Worm (Caenorhabditis elegans) whole organism, midembryonic: Measurements from ENCODE around the gene oac-3.

Experiments used
- T22C8.4 ChIP-seq: fragments of 200-800 bp; sonication (Bioruptor generic); IDR thresholded peaks from 2 replicates; pipeline ENCODE4 v1.3.6; 2022; ENCODE audit warnings: missing genetic modification characterization, missing compliant biosample characterization
- cog-1 ChIP-seq: sonication (generic microtip); optimal IDR thresholded peaks from 2 replicates; lab custom pipeline; 2016; ENCODE audit warnings: missing genetic modification characterization, missing compliant biosample characterization
- flt-1 ChIP-seq: fragments of 200-800 bp; sonication (Bioruptor generic); IDR thresholded peaks from 2 replicates; pipeline ENCODE4 v1.3.6; 2022; ENCODE audit warnings: missing genetic modification characterization, missing compliant biosample characterization
- klf-2 ChIP-seq: fragments of 200-800 bp; sonication (Bioruptor generic); conservative IDR thresholded peaks from 2 replicates; pipeline ENCODE4 v1.3.6; 2022; ENCODE audit warnings: missing genetic modification reagents, missing genetic modification characterization, missing compliant biosample characterization
- med-1 ChIP-seq: sonication (generic microtip); optimal IDR thresholded peaks from 2 replicates; lab custom pipeline; 2017; ENCODE audit warnings: missing genetic modification characterization, mild to moderate bottlenecking, missing compliant biosample characterization, antibody characterized with exemption, missing genetic modification reagents; ENCODE audit not compliant: insufficient read depth
- ref-1 ChIP-seq: fragments of 200-800 bp; sonication (Bioruptor generic); conservative IDR thresholded peaks from 2 replicates; pipeline ENCODE4 v1.3.6; 2022; ENCODE audit warnings: missing genetic modification reagents, missing genetic modification characterization, missing compliant biosample characterization
- tab-1 ChIP-seq: fragments of 200-800 bp; sonication (Bioruptor generic); IDR thresholded peaks from 2 replicates; pipeline ENCODE4 v1.3.6; 2022; ENCODE audit warnings: missing genetic modification characterization, missing compliant biosample characterization
- ztf-23 ChIP-seq: fragments of 200-800 bp; sonication (Bioruptor generic); IDR thresholded peaks from 2 replicates; pipeline ENCODE4 v1.3.6; 2022; ENCODE audit warnings: missing genetic modification reagents, missing genetic modification characterization, missing compliant biosample characterization
- ztf-29 ChIP-seq: fragments of 200-800 bp; sonication (Bioruptor generic); IDR thresholded peaks from 2 replicates; pipeline ENCODE4 v1.3.6; 2022; ENCODE audit warnings: missing genetic modification reagents, missing genetic modification characterization, missing compliant biosample characterization

The oac-3 gene

ce11 chrV:13908120-13908915 is 9.0 kb downstream of the oac-3 start:
- TF ChIP-seq ztf-23 (no peak), klf-2 (no peak), T22C8.4 (GFP tag; lab: Robert Waterston, UW) (no peak), med-1 (GFP tag; lab: Kevin White, UChicago) (no peak), tab-1 (GFP tag; lab: Robert Waterston, UW) (no peak), cog-1 (tag; lab: Kevin White, UChicago) (no peak), ztf-29 (GFP tag; lab: Robert Waterston, UW) (no peak), ref-1 (GFP tag; lab: Robert Waterston, UW) (no peak), flt-1 (GFP tag; lab: Robert Waterston, UW) (no peak)

ce11 chrV:13908916-13909176 is 9.5 kb downstream of the oac-3 start, which contains the start of gene C06B3.6:
TSS of gene C06B3.6 (minus strand) at chrV:13908967.
- TF ChIP-seq klf-2 (no peak), ref-1 (GFP tag; lab: Robert Waterston, UW) (no peak), flt-1 (GFP tag; lab: Robert Waterston, UW) (no peak), cog-1 (tag; lab: Kevin White, UChicago) (no peak), ztf-23 (no peak), T22C8.4 (GFP tag; lab: Robert Waterston, UW) (no peak), med-1 (GFP tag; lab: Kevin White, UChicago) (no peak), tab-1 (GFP tag; lab: Robert Waterston, UW) (no peak)

- TF ChIP-seq tab-1 (GFP tag; lab: Robert Waterston, UW) (no peak), cog-1 (tag; lab: Kevin White, UChicago) (no peak), flt-1 (GFP tag; lab: Robert Waterston, UW) (no peak), med-1 (GFP tag; lab: Kevin White, UChicago) (no peak), ztf-23 (no peak), ztf-29 (GFP tag; lab: Robert Waterston, UW) (no peak), klf-2 (no peak), T22C8.4 (GFP tag; lab: Robert Waterston, UW) (no peak), ref-1 (GFP tag; lab: Robert Waterston, UW) (no peak)
These were observed 10.1 kb downstream of the oac-3 start, which contains the start of gene C06B3.7 for ce11 chrV:13909400-13909799. TSS of gene C06B3.7 (plus strand) at chrV:13909686.

ce11 chrV:13915390-13915789 is 16.1 kb downstream of the oac-3 start, which contains the start of gene gcy-32:
TSS of gene gcy-32 (minus strand) at chrV:13915490.
- TF ChIP-seq klf-2 (no peak), med-1 (GFP tag; lab: Kevin White, UChicago) (no peak), tab-1 (GFP tag; lab: Robert Waterston, UW) (no peak), ref-1 (GFP tag; lab: Robert Waterston, UW) (no peak), flt-1 (GFP tag; lab: Robert Waterston, UW) (no peak), ztf-29 (GFP tag; lab: Robert Waterston, UW) (no peak), ztf-23 (no peak), cog-1 (tag; lab: Kevin White, UChicago) (no peak), T22C8.4 (GFP tag; lab: Robert Waterston, UW) (no peak)

ce11 chrV:13916196-13916595 is 16.9 kb downstream of the oac-3 start, which contains the start of gene str-252:
TSS of gene str-252 (plus strand) at chrV:13916496.
- TF ChIP-seq T22C8.4 (GFP tag; lab: Robert Waterston, UW) (no peak), ztf-29 (GFP tag; lab: Robert Waterston, UW) (no peak), med-1 (GFP tag; lab: Kevin White, UChicago) (no peak), cog-1 (tag; lab: Kevin White, UChicago) (no peak), flt-1 (GFP tag; lab: Robert Waterston, UW) (no peak), klf-2 (no peak), ztf-23 (no peak), tab-1 (GFP tag; lab: Robert Waterston, UW) (no peak), ref-1 (GFP tag; lab: Robert Waterston, UW) (no peak)

ce11 chrV:13918341-13918740 is 19.0 kb downstream of the oac-3 start, which contains the start of gene str-250:
TSS of gene str-250 (plus strand) at chrV:13918641.
- TF ChIP-seq cog-1 (tag; lab: Kevin White, UChicago), result no peak
- TF ChIP-seq T22C8.4 (GFP tag; lab: Robert Waterston, UW), result no peak
- TF ChIP-seq ref-1 (GFP tag; lab: Robert Waterston, UW), result no peak
- TF ChIP-seq klf-2, result no peak
- TF ChIP-seq med-1 (GFP tag; lab: Kevin White, UChicago), result no peak
- no peak for TF ChIP-seq flt-1 (GFP tag; lab: Robert Waterston, UW)
- no peak for TF ChIP-seq ztf-23
- TF ChIP-seq tab-1 (GFP tag; lab: Robert Waterston, UW), result no peak
- TF ChIP-seq ztf-29 (GFP tag; lab: Robert Waterston, UW), result no peak

ce11 chrV:13920730-13921129 is 21.4 kb downstream of the oac-3 start, which contains the start of gene srx-42:
TSS of gene srx-42 (plus strand) at chrV:13921030.
- TF ChIP-seq klf-2 (no peak), ztf-23 (no peak), cog-1 (tag; lab: Kevin White, UChicago) (no peak), T22C8.4 (GFP tag; lab: Robert Waterston, UW) (no peak), flt-1 (GFP tag; lab: Robert Waterston, UW) (no peak), tab-1 (GFP tag; lab: Robert Waterston, UW) (no peak), ref-1 (GFP tag; lab: Robert Waterston, UW) (no peak), med-1 (GFP tag; lab: Kevin White, UChicago) (no peak), ztf-29 (GFP tag; lab: Robert Waterston, UW) (no peak)

ce11 chrV:13923851-13924250 is 24.5 kb downstream of the oac-3 start, which contains the start of gene srxa-11:
TSS of gene srxa-11 (plus strand) at chrV:13924151.
- TF ChIP-seq klf-2 (no peak), tab-1 (GFP tag; lab: Robert Waterston, UW) (no peak), ztf-29 (GFP tag; lab: Robert Waterston, UW) (no peak), ref-1 (GFP tag; lab: Robert Waterston, UW) (no peak), flt-1 (GFP tag; lab: Robert Waterston, UW) (no peak), cog-1 (tag; lab: Kevin White, UChicago) (no peak), med-1 (GFP tag; lab: Kevin White, UChicago) (no peak), ztf-23 (no peak), T22C8.4 (GFP tag; lab: Robert Waterston, UW) (no peak)
